Fruit fly (Drosophila melanogaster) whole organism, wandering third instar larva: Measurements from ENCODE around the gene Nos.

Experiments
- CG32264 ChIP-seq: fragments of 200-800 bp; sonication (Bioruptor generic); optimal IDR thresholded peaks from 2 replicates; lab custom pipeline; 2016; ENCODE audit warnings: missing biosample characterization, missing genetic modification characterization
- CrebA ChIP-seq: fragments of 200-800 bp; sonication (Bioruptor generic); optimal IDR thresholded peaks from 2 replicates; lab custom pipeline; 2016; ENCODE audit warnings: missing biosample characterization, mild to moderate bottlenecking, missing genetic modification characterization, borderline replicate concordance
- Dfd ChIP-seq: fragments of >200 bp; optimal IDR thresholded peaks from 2 replicates; lab custom pipeline; 2017; ENCODE audit warnings: missing biosample characterization, missing genetic modification characterization
- Dif ChIP-seq: fragments of 200-275, 200-300 bp; sonication (Bioruptor generic); optimal IDR thresholded peaks from 2 replicates; lab custom pipeline; 2018; ENCODE audit warnings: missing biosample characterization, missing genetic modification characterization; ENCODE audit not compliant: partially characterized antibody
- GATAd ChIP-seq: sonication (Bioruptor generic); optimal IDR thresholded peaks from 2 replicates; lab custom pipeline; 2016; ENCODE audit warnings: missing biosample characterization, missing genetic modification characterization
- HLH106 ChIP-seq: fragments of 200-800 bp; optimal IDR thresholded peaks from 3 replicates; lab custom pipeline; 2019; ENCODE audit warnings: missing biosample characterization, mild to moderate bottlenecking, missing genetic modification characterization, moderate library complexity
- Hnf4 ChIP-seq: fragments of 200-800 bp; sonication (Bioruptor generic); optimal IDR thresholded peaks from 2 replicates; lab custom pipeline; 2016; ENCODE audit warnings: missing biosample characterization, mild to moderate bottlenecking, missing genetic modification characterization
- Hr78 ChIP-seq: fragments of >200 bp; optimal IDR thresholded peaks from 2 replicates; lab custom pipeline; 2017; ENCODE audit warnings: missing biosample characterization, missing genetic modification characterization
- Hr83 ChIP-seq: fragments of 200-300 bp; sonication (Bioruptor generic); optimal IDR thresholded peaks from 2 replicates; lab custom pipeline; 2016; ENCODE audit warnings: missing biosample characterization, mild to moderate bottlenecking, missing genetic modification characterization, moderate library complexity; ENCODE audit not compliant: poor library complexity, severe bottlenecking
- Jra ChIP-seq: sonication (Bioruptor generic); optimal IDR thresholded peaks from 2 replicates; lab custom pipeline; 2016; ENCODE audit warnings: missing biosample characterization, missing genetic modification characterization
- Mio ChIP-seq: sonication (Bioruptor generic); optimal IDR thresholded peaks from 2 replicates; lab custom pipeline; 2016; ENCODE audit warnings: missing biosample characterization, missing genetic modification characterization
- Myc ChIP-seq: fragments of >200 bp; optimal IDR thresholded peaks from 2 replicates; lab custom pipeline; 2017
- N ChIP-seq: fragments of >200 bp; optimal IDR thresholded peaks from 2 replicates; lab custom pipeline; 2018; ENCODE audit warnings: missing biosample characterization, missing external identifiers, missing genetic modification characterization
- OdsH ChIP-seq: fragments of 200-800 bp; sonication (Bioruptor generic); optimal IDR thresholded peaks from 2 replicates; lab custom pipeline; 2016; ENCODE audit warnings: missing biosample characterization, mild to moderate bottlenecking, missing genetic modification characterization
- Rel ChIP-seq, 2 experiments: fragments of 200-800 bp; sonication (Bioruptor generic) in 1 of 2; optimal IDR thresholded peaks; 2 replicates in 1 of 2; 3 replicates in 1 of 2; lab custom pipeline; 2016 to 2019; ENCODE audit warnings: mild to moderate bottlenecking in 2 of 2, missing biosample characterization in 2 of 2, missing genetic modification characterization in 2 of 2, moderate library complexity in 1 of 2
- Sp1 ChIP-seq: fragments of 200-800 bp; sonication (Bioruptor generic); optimal IDR thresholded peaks from 3 replicates; lab custom pipeline; 2019; ENCODE audit warnings: missing biosample characterization, mild to moderate bottlenecking, missing genetic modification characterization, moderate library complexity
- Vsx2 ChIP-seq: fragments of 200-300, 225-300 bp; sonication (Bioruptor generic); optimal IDR thresholded peaks from 2 replicates; lab custom pipeline; 2018; ENCODE audit warnings: missing biosample characterization, missing genetic modification characterization; ENCODE audit not compliant: partially characterized antibody
- brk ChIP-seq: fragments of 200-800 bp; sonication (Bioruptor generic); optimal IDR thresholded peaks from 2 replicates; lab custom pipeline; 2016; ENCODE audit warnings: missing biosample characterization, mild to moderate bottlenecking, missing genetic modification characterization
- dl ChIP-seq, 2 experiments: fragments of 175-275, 200-275 bp in 1 of 2; fragments of 200-275 bp in 1 of 2; sonication (Bioruptor generic); optimal IDR thresholded peaks; lab custom pipeline; 2018; ENCODE audit warnings: mild to moderate bottlenecking in 2 of 2, missing biosample characterization in 2 of 2, missing genetic modification characterization in 2 of 2, moderate library complexity in 2 of 2; ENCODE audit not compliant: partially characterized antibody in 2 of 2, insufficient read depth in 1 of 2
- ey ChIP-seq: fragments of 200-800 bp; sonication (Bioruptor generic); optimal IDR thresholded peaks from 2 replicates; lab custom pipeline; 2016; ENCODE audit warnings: missing biosample characterization, missing genetic modification characterization
- foxo ChIP-seq, 2 experiments: fragments of 200-800 bp; sonication (Bioruptor generic); optimal IDR thresholded peaks; 2 replicates in 1 of 2; 3 replicates in 1 of 2; lab custom pipeline; 2016 to 2017; ENCODE audit warnings: missing biosample characterization in 2 of 2, missing genetic modification characterization in 2 of 2
- fru ChIP-seq: fragments of 200-800 bp; sonication (Bioruptor generic); optimal IDR thresholded peaks from 3 replicates; lab custom pipeline; 2016; ENCODE audit warnings: missing biosample characterization, mild to moderate bottlenecking, missing genetic modification characterization
- h ChIP-seq: fragments of 200-800 bp; sonication (Bioruptor generic); optimal IDR thresholded peaks from 3 replicates; lab custom pipeline; 2016; ENCODE audit warnings: missing biosample characterization, mild to moderate bottlenecking, missing genetic modification characterization
- jim ChIP-seq: fragments of 175-275, 200-325 bp; sonication (Bioruptor generic); optimal IDR thresholded peaks from 2 replicates; lab custom pipeline; 2016; ENCODE audit warnings: missing biosample characterization, mild to moderate bottlenecking, missing genetic modification characterization
- lola ChIP-seq: fragments of >200 bp; optimal IDR thresholded peaks from 2 replicates; lab custom pipeline; 2017; ENCODE audit warnings: missing biosample characterization, missing genetic modification characterization
- pan ChIP-seq: fragments of >200 bp; optimal IDR thresholded peaks from 2 replicates; lab custom pipeline; 2017
- psq ChIP-seq: fragments of 200-800 bp; sonication (Bioruptor generic); optimal IDR thresholded peaks from 3 replicates; lab custom pipeline; 2017; ENCODE audit warnings: missing biosample characterization, mild to moderate bottlenecking, missing genetic modification characterization, moderate library complexity
- rgr ChIP-seq: fragments of 200-800 bp; sonication (Bioruptor generic); optimal IDR thresholded peaks from 3 replicates; lab custom pipeline; 2016; ENCODE audit warnings: missing biosample characterization, mild to moderate bottlenecking, missing genetic modification characterization
- sage ChIP-seq: fragments of 200-800 bp; sonication (Bioruptor generic); optimal IDR thresholded peaks from 2 replicates; lab custom pipeline; 2016; ENCODE audit warnings: missing biosample characterization, mild to moderate bottlenecking, missing genetic modification characterization
- sv ChIP-seq: fragments of 200-800 bp; sonication (Bioruptor generic); optimal IDR thresholded peaks from 3 replicates; lab custom pipeline; 2016; ENCODE audit warnings: missing biosample characterization, missing genetic modification characterization
- tai ChIP-seq: sonication (Bioruptor generic); optimal IDR thresholded peaks from 2 replicates; lab custom pipeline; 2016; ENCODE audit warnings: missing biosample characterization, missing genetic modification characterization
- usp ChIP-seq: fragments of >200 bp; optimal IDR thresholded peaks from 2 replicates; lab custom pipeline; 2017; ENCODE audit warnings: missing biosample characterization, missing genetic modification characterization
- woc ChIP-seq: sonication (Bioruptor generic); optimal IDR thresholded peaks from 2 replicates; lab custom pipeline; 2016; ENCODE audit warnings: missing biosample characterization, mild to moderate bottlenecking, missing genetic modification characterization

Nos gene

dm6 chr2L:10837491-10837890 is at the start of gene Nos:
Nos (minus strand) TSS chr2L:10837511.
- no peak for TF ChIP-seq usp (GFP tag; lab: Kevin White, UChicago)

dm6 chr2L:10869867-10870266 is 32.6 kb upstream of the Nos start, which contains the start of gene CG12517:
CG12517 (plus strand) TSS chr2L:10870167.
- TF ChIP-seq psq (GFP tag; lab: Kevin White, UChicago), result no peak
- no peak for TF ChIP-seq Jra (GFP tag; lab: Kevin White, UChicago)
- TF ChIP-seq Dif, result no peak
- TF ChIP-seq HLH106, result no peak
- TF ChIP-seq GATAd (GFP tag; lab: Kevin White, UChicago), result no peak
- TF ChIP-seq Dfd (GFP tag; lab: Kevin White, UChicago), result no peak
- no peak for TF ChIP-seq Rel (GFP tag; optimal IDR thresholded peaks at IDR 0.05; lab: Kevin White, UChicago)
- no peak for TF ChIP-seq Rel (tag; optimal IDR thresholded peaks at IDR 0.05; lab: Kevin White, UChicago)
- no peak for TF ChIP-seq pan (lab: Kevin White, UChicago)
- TF ChIP-seq Mio (GFP tag; lab: Kevin White, UChicago), result no peak
- no peak for TF ChIP-seq Hr78
- TF ChIP-seq sage (GFP tag; lab: Kevin White, UChicago), result no peak
- TF ChIP-seq jim (GFP tag; lab: Kevin White, UChicago), result no peak
- TF ChIP-seq CrebA (GFP tag; lab: Kevin White, UChicago), result no peak
- no peak for TF ChIP-seq rgr (GFP tag; lab: Kevin White, UChicago)
- TF ChIP-seq Hr83 (GFP tag; lab: Kevin White, UChicago), result no peak
- no peak for TF ChIP-seq tai
- no peak for TF ChIP-seq Vsx2 (GFP tag; lab: Kevin White, UChicago)
- TF ChIP-seq Myc, result no peak
- TF ChIP-seq dl (GFP tag; optimal IDR thresholded peaks at IDR 0.05; lab: Kevin White, UChicago; ENCODE audit: insufficient read depth in 1 of 2, partially characterized antibody in 2 of 2), result no peak
- no peak for TF ChIP-seq fru

dm6 chr2L:10858064-10859047 is 21.0 kb upstream of the Nos start, which contains the start of the genes aurB and Stam:
aurB (minus strand) TSS chr2L:10858094.
Stam (plus strand) TSS chr2L:10858536.
- peak; percentile 26 for TF ChIP-seq woc
- TF ChIP-seq h, result peak; percentile 19
- TF ChIP-seq Sp1 (GFP tag; lab: Kevin White, UChicago), result peak; percentile 57
- peak; percentile 1 for TF ChIP-seq OdsH (GFP tag; lab: Kevin White, UChicago)
- peak; percentile 32 for TF ChIP-seq rgr (GFP tag; lab: Kevin White, UChicago)
- no peak for TF ChIP-seq sage (GFP tag; lab: Kevin White, UChicago)
- TF ChIP-seq HLH106, result peak; percentile 60
- TF ChIP-seq lola (GFP tag; lab: Kevin White, UChicago), result no peak
- TF ChIP-seq jim (GFP tag; lab: Kevin White, UChicago), result no peak
- peak in 1 of 2 experiments; percentile 39 for TF ChIP-seq foxo (GFP tag; optimal IDR thresholded peaks at IDR 0.05; lab: Kevin White, UChicago)
- TF ChIP-seq psq (GFP tag; lab: Kevin White, UChicago), result peak; percentile 36
- TF ChIP-seq Rel (GFP tag; optimal IDR thresholded peaks at IDR 0.05; lab: Kevin White, UChicago), result no peak
- TF ChIP-seq Rel (tag; optimal IDR thresholded peaks at IDR 0.05; lab: Kevin White, UChicago), result peak; percentile 20
- no peak for TF ChIP-seq Hr83 (GFP tag; lab: Kevin White, UChicago)

- TF ChIP-seq sv (GFP tag; lab: Kevin White, UChicago), result peak; percentile 30
- no peak for TF ChIP-seq CG32264 (GFP tag; lab: Kevin White, UChicago)
- TF ChIP-seq pan (lab: Kevin White, UChicago), result no peak
- no peak for TF ChIP-seq GATAd (GFP tag; lab: Kevin White, UChicago)
- TF ChIP-seq brk (GFP tag; lab: Kevin White, UChicago), result no peak
- TF ChIP-seq Sp1 (GFP tag; lab: Kevin White, UChicago), result peak; percentile 28
- TF ChIP-seq Jra (GFP tag; lab: Kevin White, UChicago), result no peak
- no peak for TF ChIP-seq woc
- no peak for TF ChIP-seq Hnf4 (GFP tag; lab: Kevin White, UChicago)
- peak; percentile 22 for TF ChIP-seq psq (GFP tag; lab: Kevin White, UChicago)
- TF ChIP-seq Dif, result no peak
- TF ChIP-seq Vsx2 (GFP tag; lab: Kevin White, UChicago), result no peak
- TF ChIP-seq tai, result no peak
- no peak for TF ChIP-seq Dfd (GFP tag; lab: Kevin White, UChicago)
- no peak for TF ChIP-seq Rel (GFP tag; optimal IDR thresholded peaks at IDR 0.05; lab: Kevin White, UChicago)
- no peak for TF ChIP-seq Rel (tag; optimal IDR thresholded peaks at IDR 0.05; lab: Kevin White, UChicago)
- no peak for TF ChIP-seq Hr78
- TF ChIP-seq fru, result peak; percentile 37
- peak in 1 of 2 experiments; percentile 64 for TF ChIP-seq foxo (GFP tag; optimal IDR thresholded peaks at IDR 0.05; lab: Kevin White, UChicago)
- TF ChIP-seq ey (GFP tag; lab: Kevin White, UChicago), result peak; percentile 43
- peak; percentile 16 for TF ChIP-seq OdsH (GFP tag; lab: Kevin White, UChicago)
- TF ChIP-seq h, result peak; percentile 11
- TF ChIP-seq dl (GFP tag; optimal IDR thresholded peaks at IDR 0.05; lab: Kevin White, UChicago; ENCODE audit: insufficient read depth in 1 of 2, partially characterized antibody in 2 of 2), result no peak
- no peak for TF ChIP-seq N (GFP tag; lab: Kevin White, UChicago)
- TF ChIP-seq HLH106, result peak; percentile 57
- TF ChIP-seq rgr (GFP tag; lab: Kevin White, UChicago), result peak; percentile 42
Measured at dm6 chr2L:10856328-10856942, 19.1 kb upstream of the Nos start, which contains the start of gene Dnz1. Dnz1 (minus strand) TSS chr2L:10856644.
